Fruit fly (Drosophila melanogaster) whole organism, embryonic: Measurements from ENCODE around the gene CG32161.

Experiments
- Asciz ChIP-seq: fragments of 200-800 bp; sonication (Bioruptor generic); optimal IDR thresholded peaks from 2 replicates; lab custom pipeline; 2017; ENCODE audit warnings: missing biosample characterization, mild to moderate bottlenecking, missing genetic modification characterization, missing genetic modification reagents
- B-H1 ChIP-seq: fragments of 200-800 bp; sonication (Bioruptor generic); IDR thresholded peaks from 3 replicates; pipeline ENCODE4 v1.3.6; 2022; ENCODE audit warnings: missing biosample characterization, missing genetic modification characterization
- CG10366 ChIP-seq: fragments of 200-800 bp; sonication (Bioruptor generic); IDR thresholded peaks from 2 replicates; pipeline ENCODE4 v1.3.6; 2022; ENCODE audit warnings: missing biosample characterization, missing genetic modification characterization
- CG10543 ChIP-seq: fragments of 200-800 bp; sonication (Bioruptor generic); optimal IDR thresholded peaks from 3 replicates; lab custom pipeline; 2017; ENCODE audit warnings: missing biosample characterization, mild to moderate bottlenecking, missing genetic modification characterization, moderate library complexity
- CG11085 ChIP-seq: fragments of 200-800 bp; sonication (Bioruptor generic); IDR thresholded peaks from 2 replicates; pipeline ENCODE4 v1.3.6; 2022; ENCODE audit warnings: missing biosample characterization, missing genetic modification characterization
- CG12104 ChIP-seq: fragments of 200-800 bp; sonication (Bioruptor generic); optimal IDR thresholded peaks from 3 replicates; lab custom pipeline; 2016; ENCODE audit warnings: missing biosample characterization, missing genetic modification characterization
- CG12299 ChIP-seq: fragments of 200-800 bp; sonication (Bioruptor generic); optimal IDR thresholded peaks from 2 replicates; lab custom pipeline; 2018; ENCODE audit warnings: missing biosample characterization, mild to moderate bottlenecking, missing genetic modification characterization
- CG12659 ChIP-seq: fragments of 200-800 bp; sonication (Bioruptor generic); optimal IDR thresholded peaks from 3 replicates; lab custom pipeline; 2017; ENCODE audit warnings: mild to moderate bottlenecking, missing biosample characterization, missing genetic modification reagents, missing genetic modification characterization
- CG15011 ChIP-seq: fragments of 200-800 bp; sonication (Bioruptor generic); optimal IDR thresholded peaks from 3 replicates; lab custom pipeline; 2018; ENCODE audit warnings: missing biosample characterization, mild to moderate bottlenecking, missing genetic modification characterization
- CG15479 ChIP-seq: fragments of 200-800 bp; sonication (Bioruptor generic); optimal IDR thresholded peaks from 3 replicates; lab custom pipeline; 2019; ENCODE audit warnings: missing biosample characterization, mild to moderate bottlenecking, missing genetic modification characterization, moderate library complexity
- CG1602 ChIP-seq: fragments of 200-800 bp; sonication (Bioruptor generic); optimal IDR thresholded peaks from 3 replicates; lab custom pipeline; 2016; ENCODE audit warnings: missing biosample characterization, missing genetic modification characterization
- CG1647 ChIP-seq: fragments of 200-800 bp; sonication (Bioruptor generic); optimal IDR thresholded peaks from 3 replicates; lab custom pipeline; 2016; ENCODE audit warnings: missing biosample characterization, missing genetic modification characterization
- CG1832 ChIP-seq: fragments of 200-800 bp; sonication (Bioruptor generic); optimal IDR thresholded peaks from 2 replicates; lab custom pipeline; 2017; ENCODE audit warnings: missing biosample characterization, mild to moderate bottlenecking, missing genetic modification characterization, inconsistent platforms
- CG2116 ChIP-seq: fragments of 200-800 bp; sonication (Bioruptor generic); optimal IDR thresholded peaks from 3 replicates; lab custom pipeline; 2018; ENCODE audit warnings: missing biosample characterization, mild to moderate bottlenecking, missing genetic modification characterization
- CG2120 ChIP-seq: fragments of 200-800 bp; sonication (Bioruptor generic); optimal IDR thresholded peaks from 3 replicates; lab custom pipeline; 2016; ENCODE audit warnings: missing biosample characterization, missing genetic modification characterization
- CG2875 ChIP-seq: fragments of 200-800 bp; sonication (Bioruptor generic); optimal IDR thresholded peaks from 2 replicates; lab custom pipeline; 2017; ENCODE audit warnings: missing biosample characterization, mild to moderate bottlenecking, missing genetic modification characterization, missing genetic modification reagents
- CG3065 ChIP-seq: fragments of 200-800 bp; sonication (Bioruptor generic); optimal IDR thresholded peaks from 2 replicates; lab custom pipeline; 2016; ENCODE audit warnings: missing biosample characterization, missing genetic modification characterization
- CG34422 ChIP-seq: fragments of 200-800 bp; sonication (Bioruptor generic); IDR thresholded peaks from 3 replicates; pipeline ENCODE4 v1.3.6; 2022; ENCODE audit warnings: missing biosample characterization, missing genetic modification characterization
- CG3838 ChIP-seq: fragments of 200-800 bp; sonication (Bioruptor generic); optimal IDR thresholded peaks from 3 replicates; lab custom pipeline; 2016; ENCODE audit warnings: missing biosample characterization, missing genetic modification characterization
- CG42726 ChIP-seq: fragments of 200-800 bp; sonication (Bioruptor generic); IDR thresholded peaks from 2 replicates; pipeline ENCODE4 v1.3.6; 2022; ENCODE audit warnings: missing biosample characterization, missing genetic modification characterization; ENCODE audit not compliant: partially characterized antibody
- CG4820 ChIP-seq: fragments of 200-800 bp; sonication (Bioruptor generic); optimal IDR thresholded peaks from 3 replicates; lab custom pipeline; 2016; ENCODE audit warnings: missing biosample characterization, missing genetic modification characterization
- CG9215 ChIP-seq: fragments of 200-800 bp; sonication (Bioruptor generic); IDR thresholded peaks from 2 replicates; pipeline ENCODE4 v1.3.6; 2022; ENCODE audit warnings: missing biosample characterization, missing genetic modification characterization
- CG9609 ChIP-seq: fragments of 200-800 bp; sonication (Bioruptor generic); optimal IDR thresholded peaks from 3 replicates; lab custom pipeline; 2016; ENCODE audit warnings: missing biosample characterization, missing genetic modification characterization
- CTCF ChIP-seq: fragments of 200-800 bp; sonication (Bioruptor generic); optimal IDR thresholded peaks from 2 replicates; lab custom pipeline; 2017; ENCODE audit warnings: missing biosample characterization, mild to moderate bottlenecking, missing genetic modification characterization, moderate library complexity
- Chrac-16 ChIP-seq: fragments of 200-800 bp; sonication (Bioruptor generic); optimal IDR thresholded peaks from 3 replicates; lab custom pipeline; 2016; ENCODE audit warnings: missing biosample characterization, missing genetic modification characterization
- Dad ChIP-seq: fragments of 200-800 bp; sonication (Bioruptor generic); optimal IDR thresholded peaks from 3 replicates; lab custom pipeline; 2016; ENCODE audit warnings: missing biosample characterization, missing genetic modification characterization
- Elba2 ChIP-seq: fragments of 200-800 bp; sonication (Bioruptor generic); optimal IDR thresholded peaks from 3 replicates; lab custom pipeline; 2016; ENCODE audit warnings: missing biosample characterization, missing genetic modification characterization
- H2.0 ChIP-seq: fragments of 200-800 bp; sonication (Bioruptor generic); IDR thresholded peaks from 2 replicates; pipeline ENCODE4 v1.3.6; 2022; ENCODE audit warnings: missing biosample characterization, missing genetic modification characterization
- Hr39 ChIP-seq: fragments of >200 bp; optimal IDR thresholded peaks from 2 replicates; lab custom pipeline; 2017
- MBD-R2 ChIP-seq: fragments of 200-800 bp; sonication (Bioruptor generic); IDR thresholded peaks from 2 replicates; pipeline ENCODE4 v1.3.6; 2022; ENCODE audit warnings: missing biosample characterization, missing genetic modification characterization
- MESR4 ChIP-seq: fragments of 200-800 bp; sonication (Bioruptor generic); optimal IDR thresholded peaks from 2 replicates; lab custom pipeline; 2018; ENCODE audit warnings: missing biosample characterization, mild to moderate bottlenecking, missing genetic modification characterization, moderate library complexity
- Oli ChIP-seq: fragments of 200-800 bp; sonication (Bioruptor generic); optimal IDR thresholded peaks from 2 replicates; lab custom pipeline; 2018; ENCODE audit warnings: missing biosample characterization, mild to moderate bottlenecking, missing genetic modification characterization, moderate library complexity
- Ptx1 ChIP-seq: fragments of 200-800 bp; sonication (Bioruptor generic); IDR thresholded peaks from 2 replicates; pipeline ENCODE4 v1.3.6; 2022; ENCODE audit warnings: missing biosample characterization, missing genetic modification characterization
- Rfx ChIP-seq: fragments of 200-800 bp; sonication (Bioruptor generic); IDR thresholded peaks from 2 replicates; pipeline ENCODE4 v1.3.6; 2022; ENCODE audit warnings: missing biosample characterization, missing genetic modification characterization
- Scr ChIP-seq: fragments of 200-800 bp; sonication (Bioruptor generic); IDR thresholded peaks from 2 replicates; pipeline ENCODE4 v1.3.6; 2022; ENCODE audit warnings: missing biosample characterization, missing genetic modification characterization; ENCODE audit not compliant: partially characterized antibody
- Usf ChIP-seq: fragments of 200-800 bp; sonication (Bioruptor generic); optimal IDR thresholded peaks from 2 replicates; lab custom pipeline; 2017; ENCODE audit warnings: missing genotype, missing biosample characterization, missing genetic modification characterization
- Xrp1 ChIP-seq: fragments of 200-800 bp; sonication (Bioruptor generic); IDR thresholded peaks from 2 replicates; pipeline ENCODE4 v1.3.6; 2022; ENCODE audit warnings: missing biosample characterization, missing genetic modification characterization
- cwo ChIP-seq: fragments of 200-800 bp; sonication (Bioruptor generic); optimal IDR thresholded peaks from 3 replicates; lab custom pipeline; 2017; ENCODE audit warnings: missing biosample characterization, missing genetic modification characterization, mild to moderate bottlenecking, moderate library complexity, missing genetic modification reagents
- dmrt99B ChIP-seq: fragments of 200-800 bp; sonication (Bioruptor generic); optimal IDR thresholded peaks from 2 replicates; lab custom pipeline; 2018; ENCODE audit warnings: missing biosample characterization, mild to moderate bottlenecking, missing genetic modification characterization, moderate library complexity
- eve ChIP-seq, 2 experiments: fragments of >200 bp; optimal IDR thresholded peaks; 2 replicates each; lab custom pipeline; 2017; ENCODE audit warnings: missing biosample characterization in 2 of 2, missing genetic modification characterization in 2 of 2
- fd64A ChIP-seq: fragments of 200-800 bp; sonication (Bioruptor generic); optimal IDR thresholded peaks from 3 replicates; lab custom pipeline; 2018; ENCODE audit warnings: missing biosample characterization, mild to moderate bottlenecking, missing genetic modification characterization
- gem ChIP-seq: fragments of 200-800 bp; sonication (Bioruptor generic); optimal IDR thresholded peaks from 2 replicates; lab custom pipeline; 2019; ENCODE audit warnings: missing biosample characterization, mild to moderate bottlenecking, missing genetic modification characterization, moderate library complexity
- hth ChIP-seq: fragments of >200 bp; optimal IDR thresholded peaks from 2 replicates; lab custom pipeline; 2017; ENCODE audit warnings: inconsistent platforms
- knrl ChIP-seq: fragments of 200-800 bp; sonication (Bioruptor generic); IDR thresholded peaks from 3 replicates; pipeline ENCODE4 v1.3.6; 2022; ENCODE audit warnings: missing biosample characterization, missing genetic modification characterization; ENCODE audit not compliant: partially characterized antibody
- mam ChIP-seq: fragments of 200-800 bp; sonication (Bioruptor generic); optimal IDR thresholded peaks from 3 replicates; lab custom pipeline; 2016; ENCODE audit warnings: missing biosample characterization, missing genetic modification characterization
- nmo ChIP-seq: fragments of 200-800 bp; sonication (Bioruptor generic); optimal IDR thresholded peaks from 2 replicates; lab custom pipeline; 2018; ENCODE audit warnings: missing biosample characterization, mild to moderate bottlenecking, missing genetic modification characterization, moderate library complexity
- peb ChIP-seq: fragments of 200-800 bp; sonication (Bioruptor generic); IDR thresholded peaks from 2 replicates; pipeline ENCODE4 v1.3.6; 2022; ENCODE audit warnings: missing biosample characterization, missing genetic modification characterization
- pita ChIP-seq: fragments of 200-800 bp; sonication (Bioruptor generic); optimal IDR thresholded peaks from 2 replicates; lab custom pipeline; 2017; ENCODE audit warnings: missing biosample characterization, mild to moderate bottlenecking, missing genetic modification characterization
- pum ChIP-seq: fragments of 200-800 bp; sonication (Bioruptor generic); optimal IDR thresholded peaks from 2 replicates; lab custom pipeline; 2016; ENCODE audit warnings: missing biosample characterization, missing genetic modification characterization
- seq ChIP-seq: fragments of 200-800 bp; sonication (Bioruptor generic); IDR thresholded peaks from 2 replicates; pipeline ENCODE4 v1.3.6; 2022; ENCODE audit warnings: missing biosample characterization, missing genetic modification characterization
- sob ChIP-seq: fragments of 200-800 bp; sonication (Bioruptor generic); IDR thresholded peaks from 2 replicates; pipeline ENCODE4 v1.3.6; 2022; ENCODE audit warnings: missing biosample characterization, missing genetic modification characterization
- vfl ChIP-seq: fragments of 200-800 bp; sonication (Bioruptor generic); optimal IDR thresholded peaks from 2 replicates; lab custom pipeline; 2016; ENCODE audit warnings: missing biosample characterization, missing genetic modification characterization
- zfh1 ChIP-seq: fragments of 200-800 bp; sonication (Bioruptor generic); IDR thresholded peaks from 3 replicates; pipeline ENCODE4 v1.3.6; 2022; ENCODE audit warnings: missing biosample characterization, missing genetic modification characterization

The CG32161 gene

dm6 chr3L:16870723-16871137 is 24.7 kb downstream of the CG32161 start (continued):
- TF ChIP-seq MESR4 (GFP tag; lab: Kevin White, UChicago) (no peak), CG11085 (no peak), Chrac-16 (GFP tag; lab: Kevin White, UChicago) (no peak), CG1602 (GFP tag; lab: Kevin White, UChicago) (peak; percentile 18), H2.0 (GFP tag; lab: Robert Waterston, UW) (0 out of 2 replicates have a peak, but pooled peaks have one; percentile 20), zfh1 (GFP tag; lab: Robert Waterston, UW) (no peak), Oli (tag; lab: Kevin White, UChicago) (peak; percentile 35), vfl (GFP tag; lab: Kevin White, UChicago) (no peak), CG2120 (peak; percentile 1), Dad (GFP tag; lab: Kevin White, UChicago) (no peak), CG3838 (GFP tag; lab: Kevin White, UChicago) (no peak), CG12104 (GFP tag; lab: Kevin White, UChicago) (peak; percentile 33), CG4820 (GFP tag; lab: Kevin White, UChicago) (no peak), gem (peak; percentile 62), CTCF (GFP tag; lab: Kevin White, UChicago) (peak; percentile 14), seq (no peak), CG15479 (GFP tag; lab: Kevin White, UChicago) (no peak), pita (GFP tag; lab: Kevin White, UChicago) (no peak), CG9215 (GFP tag; lab: Robert Waterston, UW) (no peak), CG12299 (tag; lab: Kevin White, UChicago) (no peak), Elba2 (GFP tag; lab: Kevin White, UChicago) (no peak), CG2875 (GFP tag; lab: Kevin White, UChicago) (peak; percentile 8), CG3065 (GFP tag; lab: Kevin White, UChicago) (no peak), nmo (GFP tag; lab: Kevin White, UChicago) (peak; percentile 54), knrl (GFP tag; lab: Robert Waterston, UW) (no peak), peb (GFP tag; lab: Robert Waterston, UW) (no peak), B-H1 (GFP tag; lab: Robert Waterston, UW) (no peak), Ptx1 (GFP tag; lab: Robert Waterston, UW) (no peak), Rfx (GFP tag; lab: Robert Waterston, UW) (0 out of 2 replicates have a peak, but pooled peaks have one; percentile 8), fd64A (GFP tag; lab: Kevin White, UChicago) (no peak), Hr39 (lab: Kevin White, UChicago) (no peak), CG42726 (GFP tag; lab: Robert Waterston, UW) (no peak), CG12659 (GFP tag; lab: Kevin White, UChicago) (peak; percentile 9), dmrt99B (tag; lab: Kevin White, UChicago) (peak; percentile 53), CG9609 (GFP tag; lab: Kevin White, UChicago) (no peak), Scr (no peak), CG1647 (GFP tag; lab: Kevin White, UChicago) (no peak), Asciz (GFP tag; lab: Kevin White, UChicago) (peak; percentile 16), CG15011 (no peak), pum (GFP tag; lab: Kevin White, UChicago) (no peak), sob (no peak), CG10366 (GFP tag; lab: Robert Waterston, UW) (no peak), Xrp1 (GFP tag; lab: Robert Waterston, UW) (no peak), eve (GFP tag; optimal IDR thresholded peaks at IDR 0.05; lab: Kevin White, UChicago) (peak in 1 of 2 experiments; percentile 25), cwo (GFP tag; lab: Kevin White, UChicago) (peak; percentile 18), CG2116 (GFP tag; lab: Kevin White, UChicago) (no peak), CG1832 (GFP tag; lab: Kevin White, UChicago) (no peak), CG34422 (GFP tag; lab: Robert Waterston, UW) (no peak), hth (no peak), Usf (GFP tag; lab: Kevin White, UChicago) (no peak), mam (GFP tag; lab: Kevin White, UChicago) (no peak), MBD-R2 (no peak), CG10543 (GFP tag; lab: Kevin White, UChicago) (no peak)
